Worm (Caenorhabditis elegans) whole organism, L1 larva: ENCODE data around the gene rab-28.
A peak's percentile ranks its signal among the peaks of the same experiment; 100 is the strongest.

Experiments used
- fkh-10 ChIP-seq: sonication (generic microtip); optimal IDR thresholded peaks from 2 replicates; lab custom pipeline; 2017; ENCODE audit warnings: missing biosample characterization, missing genetic modification reagents, missing genetic modification characterization
- mdl-1 ChIP-seq, 2 experiments: fragments of 150-350 bp; optimal IDR thresholded peaks; 2 replicates each; lab custom pipeline; 2014 to 2017; ENCODE audit warnings: missing biosample characterization in 2 of 2, missing genetic modification characterization in 2 of 2, inconsistent platforms in 1 of 2
- nhr-12 ChIP-seq: sonication (generic microtip); optimal IDR thresholded peaks from 2 replicates; lab custom pipeline; 2017; ENCODE audit warnings: missing biosample characterization, missing genetic modification characterization
- ztf-11 ChIP-seq, 2 experiments: sonication (generic microtip); optimal IDR thresholded peaks; 2 replicates each; lab custom pipeline; 2016 to 2017; ENCODE audit warnings: missing genetic modification characterization in 2 of 2, missing biosample characterization in 1 of 2, missing compliant biosample characterization in 1 of 2

DNA sequence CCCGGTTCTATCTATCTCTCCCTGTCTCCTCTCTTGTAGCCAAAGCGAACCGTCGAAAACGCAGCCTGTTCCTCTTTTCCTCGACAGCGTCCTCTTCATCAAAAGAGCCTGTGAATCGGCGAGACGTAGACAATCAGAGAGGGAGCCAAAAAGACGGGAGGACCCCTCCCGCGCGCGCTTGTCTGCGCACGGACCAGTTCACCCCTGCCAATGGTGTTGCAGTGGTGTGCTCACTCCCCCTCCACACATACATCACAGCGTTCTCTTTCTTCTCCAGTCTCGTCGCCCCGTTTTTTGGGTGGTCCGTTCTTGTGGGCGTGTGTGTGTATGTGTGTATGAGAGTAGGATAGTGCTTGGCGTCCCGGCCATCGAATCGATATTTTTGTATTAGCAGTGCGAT, 25.1 kb upstream of the rab-28 start:
- TF ChIP-seq nhr-12 = no peak
- no peak for TF ChIP-seq mdl-1 (tag; optimal IDR thresholded peaks at IDR 0.05; lab: Kevin White, UChicago)
- TF ChIP-seq ztf-11 (tag; optimal IDR thresholded peaks at IDR 0.05; lab: Kevin White, UChicago) = peak in 1 of 2 experiments; percentile 28
- TF ChIP-seq fkh-10 (GFP tag; lab: Kevin White, UChicago) = no peak
